Worm (Caenorhabditis elegans): ENCODE measurements around the gene C23H3.2.

DNA sequence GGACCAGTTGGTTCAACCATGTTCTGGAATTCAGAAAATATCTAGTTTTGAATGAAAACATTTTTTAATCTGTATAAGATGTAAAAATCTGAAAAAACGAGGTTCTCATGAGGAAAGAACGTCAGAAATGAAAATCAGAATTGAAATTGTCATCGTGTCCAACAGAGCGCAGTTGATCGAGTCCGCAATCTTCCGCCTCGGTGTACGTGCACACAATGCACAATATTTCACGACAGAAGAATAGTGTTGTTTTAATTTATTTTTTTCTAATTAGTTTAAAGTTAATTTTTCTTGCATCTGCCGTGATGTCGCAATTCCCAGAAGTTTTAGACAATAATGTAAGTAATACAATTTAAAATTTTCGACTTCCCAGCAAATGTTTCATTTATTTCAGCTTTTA lies 17.5 kb upstream of the C23H3.2 start, which contains the start of gene nfyc-1:
- no peak for TF ChIP-seq ceh-16 (tag; optimal IDR thresholded peaks at IDR 0.05)
- TF ChIP-seq nhr-237 (tag; optimal IDR thresholded peaks at IDR 0.05) = no peak
- no peak for TF ChIP-seq nhr-77 (tag; optimal IDR thresholded peaks at IDR 0.05)
